Fruit fly (Drosophila melanogaster) whole organism, adult: ENCODE data around the gene Nep2.

ENCODE experiments used
- CG11617 ChIP-seq: fragments of 200-800 bp; sonication (Bioruptor generic); optimal IDR thresholded peaks from 2 replicates; lab custom pipeline; 2017; ENCODE audit warnings: mild to moderate bottlenecking, missing biosample characterization, missing genetic modification reagents, missing genetic modification characterization
- CG12768 ChIP-seq: fragments of 200-800 bp; sonication (Bioruptor generic); optimal IDR thresholded peaks from 2 replicates; lab custom pipeline; 2017; ENCODE audit warnings: missing biosample characterization, missing genetic modification characterization, mild to moderate bottlenecking, moderate library complexity, missing genetic modification reagents
- CG14711 ChIP-seq: fragments of 200-800 bp; sonication (Bioruptor generic); optimal IDR thresholded peaks from 2 replicates; lab custom pipeline; 2018; ENCODE audit warnings: missing biosample characterization, mild to moderate bottlenecking, missing genetic modification characterization, moderate library complexity
- CG1620 ChIP-seq: fragments of 200-800 bp; sonication (Bioruptor generic); optimal IDR thresholded peaks from 2 replicates; lab custom pipeline; 2016; ENCODE audit warnings: missing biosample characterization, missing genetic modification characterization
- CG33017 ChIP-seq: fragments of 200-800 bp; sonication (Bioruptor generic); optimal IDR thresholded peaks from 2 replicates; lab custom pipeline; 2018; ENCODE audit warnings: missing biosample characterization, mild to moderate bottlenecking, missing genetic modification characterization, moderate library complexity
- CG5204 ChIP-seq: fragments of 200-800 bp; sonication (Bioruptor generic); optimal IDR thresholded peaks from 2 replicates; lab custom pipeline; 2016; ENCODE audit warnings: missing biosample characterization, missing genetic modification characterization
- CG7045 ChIP-seq: fragments of 200-800 bp; sonication (Bioruptor generic); optimal IDR thresholded peaks from 2 replicates; lab custom pipeline; 2017; ENCODE audit warnings: missing biosample characterization, mild to moderate bottlenecking, missing genetic modification characterization
- CG7101 ChIP-seq: fragments of 200-800 bp; sonication (Bioruptor generic); optimal IDR thresholded peaks from 2 replicates; lab custom pipeline; 2018; ENCODE audit warnings: missing biosample characterization, mild to moderate bottlenecking, missing genetic modification characterization, moderate library complexity
- Clk ChIP-seq: fragments of 200-800 bp; sonication (Bioruptor generic); optimal IDR thresholded peaks from 2 replicates; lab custom pipeline; 2017; ENCODE audit warnings: missing biosample characterization, missing genetic modification characterization
- Crg-1 ChIP-seq: fragments of 200-800 bp; sonication (Bioruptor generic); optimal IDR thresholded peaks from 2 replicates; lab custom pipeline; 2016; ENCODE audit warnings: missing biosample characterization, missing genetic modification characterization
- Hr96 ChIP-seq: fragments of 200-800 bp; sonication (Bioruptor generic); optimal IDR thresholded peaks from 2 replicates; lab custom pipeline; 2016; ENCODE audit warnings: missing biosample characterization, missing genetic modification characterization
- Mnt ChIP-seq: fragments of 200-800 bp; sonication (Bioruptor generic); optimal IDR thresholded peaks from 2 replicates; lab custom pipeline; 2016; ENCODE audit warnings: missing biosample characterization, mild to moderate bottlenecking, missing genetic modification characterization
- bab1 ChIP-seq: fragments of 200-800 bp; sonication (Bioruptor generic); optimal IDR thresholded peaks from 3 replicates; lab custom pipeline; 2019; ENCODE audit warnings: missing biosample characterization, mild to moderate bottlenecking, missing genetic modification characterization, moderate library complexity
- cic ChIP-seq: fragments of 200-800 bp; sonication (Bioruptor generic); optimal IDR thresholded peaks from 2 replicates; lab custom pipeline; 2017; ENCODE audit warnings: missing biosample characterization, mild to moderate bottlenecking, missing genetic modification characterization, moderate library complexity
- cnc ChIP-seq, 2 experiments: fragments of >200 bp; optimal IDR thresholded peaks; 2 replicates each; lab custom pipeline; 2017
- kay ChIP-seq: fragments of 200-800 bp; sonication (Bioruptor generic); peaks from one replicate; lab custom pipeline; 2016; ENCODE audit warnings: missing biosample characterization, missing genetic modification characterization, borderline replicate concordance
- ovo ChIP-seq: fragments of 200-800 bp; sonication (Bioruptor generic); optimal IDR thresholded peaks from 2 replicates; lab custom pipeline; 2016; ENCODE audit warnings: missing biosample characterization, missing genetic modification characterization
- pad ChIP-seq: fragments of 200-800 bp; sonication (Bioruptor generic); optimal IDR thresholded peaks from 3 replicates; lab custom pipeline; 2017; ENCODE audit warnings: missing biosample characterization, missing genetic modification characterization, mild to moderate bottlenecking, moderate library complexity, missing genetic modification reagents
- tj ChIP-seq: fragments of 200-800 bp; sonication (Bioruptor generic); optimal IDR thresholded peaks from 3 replicates; lab custom pipeline; 2017; ENCODE audit warnings: missing biosample characterization, mild to moderate bottlenecking, missing genetic modification characterization, moderate library complexity
- toe ChIP-seq: fragments of 200-800 bp; sonication (Bioruptor generic); optimal IDR thresholded peaks from 2 replicates; lab custom pipeline; 2016; ENCODE audit warnings: missing biosample characterization, missing genetic modification characterization

The Nep2 gene

dm6 chr3R:4740592-4741500, 9.2 kb upstream of the Nep2 start:
- TF ChIP-seq ovo (GFP tag; lab: Kevin White, UChicago) (no peak), kay (GFP tag; lab: Kevin White, UChicago) (peak; percentile 87), tj (GFP tag; lab: Kevin White, UChicago) (peak; percentile 79)

- TF ChIP-seq CG1620 (GFP tag; lab: Kevin White, UChicago) (peak; percentile 56), CG12768 (GFP tag; lab: Kevin White, UChicago) (peak; percentile 69), toe (GFP tag; lab: Kevin White, UChicago) (peak; percentile 85), Clk (GFP tag; lab: Kevin White, UChicago) (peak; percentile 26), CG5204 (GFP tag; lab: Kevin White, UChicago) (peak; percentile 91), ovo (GFP tag; lab: Kevin White, UChicago) (peak; percentile 18), kay (GFP tag; lab: Kevin White, UChicago) (peak; percentile 76), CG11617 (GFP tag; lab: Kevin White, UChicago) (peak; percentile 87), tj (GFP tag; lab: Kevin White, UChicago) (peak; percentile 54), CG7101 (tag; lab: Kevin White, UChicago) (peak; percentile 77), pad (peak; percentile 68), CG7045 (GFP tag; lab: Kevin White, UChicago) (peak; percentile 73), bab1 (peak; percentile 14), Hr96 (peak; percentile 64), Mnt (peak; percentile 88), CG14711 (peak; percentile 58), cnc (optimal IDR thresholded peaks at IDR 0.05; lab: Kevin White, UChicago) (no peak), CG33017 (tag; lab: Kevin White, UChicago) (peak; percentile 68), cic (peak; percentile 57), Crg-1 (GFP tag; lab: Kevin White, UChicago) (peak; percentile 62)
Observed at dm6 chr3R:4739492-4740431, 8.1 kb upstream of the Nep2 start.

dm6 chr3R:4739192-4739491, 7.5 kb upstream of the Nep2 start:
- TF ChIP-seq CG7045 (GFP tag; lab: Kevin White, UChicago) (no peak), ovo (GFP tag; lab: Kevin White, UChicago) (no peak), cnc (optimal IDR thresholded peaks at IDR 0.05; lab: Kevin White, UChicago) (no peak), Clk (GFP tag; lab: Kevin White, UChicago) (no peak), Crg-1 (GFP tag; lab: Kevin White, UChicago) (no peak), CG7101 (tag; lab: Kevin White, UChicago) (no peak), Hr96 (no peak), CG1620 (GFP tag; lab: Kevin White, UChicago) (no peak), pad (no peak), bab1 (no peak), CG5204 (GFP tag; lab: Kevin White, UChicago) (no peak), kay (GFP tag; lab: Kevin White, UChicago) (no peak), Mnt (no peak)

dm6 chr3R:4738494-4739191, 7.0 kb upstream of the Nep2 start:
- TF ChIP-seq CG5204 (GFP tag; lab: Kevin White, UChicago) (peak; percentile 0), kay (GFP tag; lab: Kevin White, UChicago) (peak; percentile 15), CG7101 (tag; lab: Kevin White, UChicago) (no peak), CG33017 (tag; lab: Kevin White, UChicago) (no peak), pad (no peak)

dm6 chr3R:4731006-4731405, 672 bp downstream of the Nep2 start:
- no peak for TF ChIP-seq cnc (optimal IDR thresholded peaks at IDR 0.05; lab: Kevin White, UChicago)
- no peak for TF ChIP-seq Hr96
- no peak for TF ChIP-seq CG14711
- TF ChIP-seq CG7045 (GFP tag; lab: Kevin White, UChicago): no peak
- no peak for TF ChIP-seq kay (GFP tag; lab: Kevin White, UChicago)
- TF ChIP-seq cic: no peak
- TF ChIP-seq CG1620 (GFP tag; lab: Kevin White, UChicago): no peak
- TF ChIP-seq ovo (GFP tag; lab: Kevin White, UChicago): no peak
- no peak for TF ChIP-seq Clk (GFP tag; lab: Kevin White, UChicago)
- no peak for TF ChIP-seq bab1
- no peak for TF ChIP-seq toe (GFP tag; lab: Kevin White, UChicago)
- no peak for TF ChIP-seq CG5204 (GFP tag; lab: Kevin White, UChicago)
- TF ChIP-seq Mnt: no peak
- TF ChIP-seq Crg-1 (GFP tag; lab: Kevin White, UChicago): no peak
- no peak for TF ChIP-seq CG7101 (tag; lab: Kevin White, UChicago)
